Fruit fly (Drosophila melanogaster): Measurements from ENCODE around the gene mre11.
A peak's percentile ranks its signal among the peaks of the same experiment; 100 is the strongest.

mre11 gene

DNA sequence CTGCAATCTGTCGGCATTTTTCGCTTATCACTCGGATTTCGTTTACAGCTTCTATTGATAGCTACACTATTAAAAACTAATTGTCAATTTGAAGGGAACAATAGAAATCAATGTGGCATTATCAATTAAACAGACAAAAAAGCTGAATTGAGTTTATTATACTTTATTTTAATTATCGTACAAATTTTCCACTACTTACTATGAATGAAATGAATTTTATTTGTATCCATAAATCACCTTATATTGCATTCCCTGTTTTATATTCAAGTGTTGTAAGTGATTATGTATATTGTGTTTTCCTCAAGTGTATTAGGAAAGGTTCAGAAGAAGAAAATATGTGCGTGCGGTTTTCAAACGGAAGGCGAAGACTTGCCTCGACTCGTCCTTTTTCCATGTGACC lies 38.0 kb upstream of the mre11 start (continued):
- TF ChIP-seq CG2678 (tag; optimal IDR thresholded peaks at IDR 0.05) (peak; percentile 44), CG2120 (GFP tag; optimal IDR thresholded peaks at IDR 0.05) (peak; percentile 26), unpg (GFP tag; optimal IDR thresholded peaks at IDR 0.05) (peak; percentile 26), Camta (GFP tag; optimal IDR thresholded peaks at IDR 0.05) (no peak), D19A (tag; optimal IDR thresholded peaks at IDR 0.05) (peak; percentile 50), CG10267 (tag; optimal IDR thresholded peaks at IDR 0.05) (peak; percentile 9), en (GFP tag; optimal IDR thresholded peaks at IDR 0.05) (no peak), CG2712 (tag; optimal IDR thresholded peaks at IDR 0.05) (peak; percentile 10), gem (tag; optimal IDR thresholded peaks at IDR 0.05) (peak; percentile 58), org-1 (GFP tag; optimal IDR thresholded peaks at IDR 0.05) (peak; percentile 18), CG12391 (tag; optimal IDR thresholded peaks at IDR 0.05) (peak; percentile 27), CG10209 (GFP tag; optimal IDR thresholded peaks at IDR 0.05) (no peak), so (GFP tag; IDR thresholded peaks at IDR 0.05) (no peak), grau (tag; optimal IDR thresholded peaks at IDR 0.05) (peak; percentile 38), Hmr (GFP tag; optimal IDR thresholded peaks at IDR 0.05) (peak; percentile 25), CG7839 (tag; optimal IDR thresholded peaks at IDR 0.05) (peak; percentile 36), Hr51 (GFP tag; optimal IDR thresholded peaks at IDR 0.05) (peak in 1 of 2 experiments; percentile 46)

DNA sequence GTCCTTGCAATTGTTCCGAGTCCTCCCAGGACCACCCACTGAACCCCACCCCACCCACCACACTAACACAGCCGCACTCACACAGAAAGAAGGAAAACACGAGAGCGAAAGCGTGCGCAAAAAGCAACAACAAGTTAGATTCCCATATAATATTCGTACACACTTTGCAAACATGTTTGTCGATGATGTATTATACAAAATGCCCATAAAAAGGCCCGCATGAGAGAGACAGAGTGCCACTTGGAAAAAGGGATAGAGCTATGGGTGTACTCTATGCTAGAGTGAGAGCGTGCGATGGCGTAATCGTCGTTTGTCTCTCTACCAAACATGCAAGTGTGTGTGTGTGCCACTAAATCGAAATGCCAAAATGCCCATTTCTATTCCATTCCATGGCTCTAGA lies 34.2 kb upstream of the mre11 start:
- TF ChIP-seq CG12744 (GFP tag; optimal IDR thresholded peaks at IDR 0.05) (no peak), Awh (GFP tag; IDR thresholded peaks at IDR 0.05) (no peak), CG12155 (GFP tag; optimal IDR thresholded peaks at IDR 0.05) (no peak), nmo (GFP tag; optimal IDR thresholded peaks at IDR 0.05) (no peak), CG2120 (GFP tag; optimal IDR thresholded peaks at IDR 0.05) (no peak), cg (GFP tag; optimal IDR thresholded peaks at IDR 0.05) (peak; percentile 44), Ada2b (GFP tag; IDR thresholded peaks at IDR 0.05) (no peak), Med (GFP tag) (peak; percentile 46), B-H1 (GFP tag; IDR thresholded peaks at IDR 0.05) (no peak), Pdp1 (GFP tag; optimal IDR thresholded peaks at IDR 0.05) (peak in 1 of 2 experiments; percentile 4), kay (GFP tag; optimal IDR thresholded peaks at IDR 0.05) (no peak), gcm (GFP tag; optimal IDR thresholded peaks at IDR 0.05) (peak; percentile 27), CG5180 (GFP tag; optimal IDR thresholded peaks at IDR 0.05) (peak; percentile 48), scrt (GFP tag; optimal IDR thresholded peaks at IDR 0.05) (peak; percentile 38), CG34422 (GFP tag; IDR thresholded peaks at IDR 0.05) (no peak), cwo (GFP tag; optimal IDR thresholded peaks at IDR 0.05) (peak; percentile 4), CG14014 (GFP tag; IDR thresholded peaks at IDR 0.05) (no peak), abd-A (tag; optimal IDR thresholded peaks at IDR 0.05) (peak; percentile 95), nerfin-1 (tag; optimal IDR thresholded peaks at IDR 0.05) (peak; percentile 59), Ssrp (tag; optimal IDR thresholded peaks at IDR 0.05) (no peak), Hey (tag; optimal IDR thresholded peaks at IDR 0.05) (peak; percentile 15), CG4328 (GFP tag; optimal IDR thresholded peaks at IDR 0.05) (no peak)

DNA sequence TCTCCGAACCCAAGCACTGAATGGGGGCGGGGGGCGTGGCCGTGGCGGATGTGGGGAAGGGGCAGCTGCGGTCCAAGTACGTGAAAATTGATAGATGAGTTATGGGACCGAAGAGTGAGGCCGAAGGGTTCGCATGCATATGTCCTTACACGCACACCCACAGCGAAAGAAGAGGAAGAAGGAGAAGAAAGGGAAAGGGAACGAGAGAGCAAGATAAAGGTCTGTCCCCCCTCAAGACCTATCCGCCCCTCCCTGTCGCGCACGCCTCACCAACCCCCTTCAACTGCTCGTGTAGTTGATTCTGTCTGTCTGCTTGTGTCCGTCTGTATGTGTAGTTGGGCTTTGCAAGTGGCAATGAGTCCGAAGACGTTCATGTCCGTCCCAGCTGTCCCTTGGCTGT lies 32.5 kb upstream of the mre11 start:
- TF ChIP-seq Deaf1 (tag; optimal IDR thresholded peaks at IDR 0.05) (peak; percentile 20), crol (GFP tag; IDR thresholded peaks at IDR 0.05) (peak; percentile 80), pros (GFP tag; optimal IDR thresholded peaks at IDR 0.05) (peak; percentile 35), Rfx (GFP tag; IDR thresholded peaks at IDR 0.05) (no peak), Hr39 (optimal IDR thresholded peaks at IDR 0.05) (peak; percentile 61), Optix (GFP tag; IDR thresholded peaks at IDR 0.05) (0 out of 3 replicates have a peak, but pooled peaks have one; percentile 21), abd-A (tag; optimal IDR thresholded peaks at IDR 0.05) (peak; percentile 69), jumu (GFP tag; optimal IDR thresholded peaks at IDR 0.05) (no peak)

Measured in whole organism, embryonic.